Worm (Caenorhabditis elegans) whole organism, L3 larva: Measurements from ENCODE around the gene Y82E9BR.6.

Experiments
- R02D3.7 ChIP-seq: fragments of 150-350 bp; optimal IDR thresholded peaks from 2 replicates; lab custom pipeline; 2014; ENCODE audit warnings: missing biosample characterization, missing genetic modification characterization
- ZK546.5 ChIP-seq: sonication (generic microtip); optimal IDR thresholded peaks from 2 replicates; lab custom pipeline; 2017; ENCODE audit warnings: missing biosample characterization, missing genetic modification characterization
- aly-2 ChIP-seq: fragments of 150-350 bp; optimal IDR thresholded peaks from 2 replicates; lab custom pipeline; 2014; ENCODE audit warnings: missing biosample characterization, missing genetic modification characterization
- ama-1 ChIP-seq: fragments of 150-350 bp; optimal IDR thresholded peaks from 2 replicates; lab custom pipeline; 2018
- ceh-16 ChIP-seq: sonication (generic microtip); optimal IDR thresholded peaks from 2 replicates; lab custom pipeline; 2017; ENCODE audit warnings: missing biosample characterization, missing genetic modification characterization
- ceh-28 ChIP-seq: fragments of 150-350 bp; optimal IDR thresholded peaks from 2 replicates; lab custom pipeline; 2014; ENCODE audit warnings: missing biosample characterization, missing genetic modification reagents, missing genetic modification characterization
- ceh-9 ChIP-seq: sonication (generic microtip); optimal IDR thresholded peaks from 2 replicates; lab custom pipeline; 2018; ENCODE audit warnings: missing biosample characterization, missing genetic modification characterization
- daf-12 ChIP-seq: fragments of 150-350 bp; optimal IDR thresholded peaks from 2 replicates; lab custom pipeline; 2014; ENCODE audit warnings: missing biosample characterization, missing genetic modification reagents, missing genetic modification characterization
- egl-27 ChIP-seq: sonication (generic microtip); optimal IDR thresholded peaks from 4 replicates; lab custom pipeline; 2017; ENCODE audit warnings: missing biosample characterization, missing genetic modification reagents, missing genetic modification characterization
- egl-5 ChIP-seq: fragments of 150-350 bp; optimal IDR thresholded peaks from 2 replicates; lab custom pipeline; 2017; ENCODE audit warnings: missing biosample characterization, missing genetic modification reagents, missing genetic modification characterization, inconsistent platforms
- elt-1 ChIP-seq: fragments of 150-350 bp; optimal IDR thresholded peaks from 2 replicates; lab custom pipeline; 2014; ENCODE audit warnings: missing biosample characterization, missing genetic modification characterization
- elt-2 ChIP-seq: sonication (generic microtip); optimal IDR thresholded peaks from 2 replicates; lab custom pipeline; 2016; ENCODE audit warnings: missing genetic modification reagents, mild to moderate bottlenecking, missing genetic modification characterization, missing compliant biosample characterization
- elt-3 ChIP-seq, 3 experiments: fragments of 150-350 bp in 1 of 3; sonication (generic microtip) in 2 of 3; optimal IDR thresholded peaks; 2 replicates in 2 of 3; 4 replicates in 1 of 3; lab custom pipeline; 2014 to 2017; ENCODE audit warnings: missing biosample characterization in 3 of 3, missing genetic modification characterization in 3 of 3
- fkh-10 ChIP-seq: sonication (generic microtip); optimal IDR thresholded peaks from 2 replicates; lab custom pipeline; 2017; ENCODE audit warnings: missing biosample characterization, missing genetic modification reagents, missing genetic modification characterization
- fkh-2 ChIP-seq: fragments of 150-350 bp; optimal IDR thresholded peaks from 2 replicates; lab custom pipeline; 2014; ENCODE audit warnings: missing biosample characterization, missing genetic modification reagents, missing genetic modification characterization
- fos-1 ChIP-seq: fragments of 150-350 bp; optimal IDR thresholded peaks from 2 replicates; lab custom pipeline; 2014; ENCODE audit warnings: missing biosample characterization, missing genetic modification characterization
- hmg-11 ChIP-seq: sonication (generic microtip); optimal IDR thresholded peaks from 2 replicates; lab custom pipeline; 2016; ENCODE audit warnings: missing genetic modification characterization, missing compliant biosample characterization
- jun-1 ChIP-seq: fragments of 150-350 bp; optimal IDR thresholded peaks from 2 replicates; lab custom pipeline; 2014; ENCODE audit warnings: missing biosample characterization, missing genetic modification reagents, missing genetic modification characterization
- lin-15B ChIP-seq: fragments of 150-350 bp; optimal IDR thresholded peaks from 2 replicates; lab custom pipeline; 2014; ENCODE audit warnings: missing biosample characterization, missing genetic modification characterization
- lsy-12 ChIP-seq: sonication (generic microtip); optimal IDR thresholded peaks from 2 replicates; lab custom pipeline; 2016; ENCODE audit warnings: mild to moderate bottlenecking, missing genetic modification characterization, missing compliant biosample characterization
- mdl-1 ChIP-seq: fragments of 150-350 bp; optimal IDR thresholded peaks from 2 replicates; lab custom pipeline; 2014; ENCODE audit warnings: missing biosample characterization, missing genetic modification characterization
- mml-1 ChIP-seq: fragments of 150-350 bp; sonication (generic microtip); optimal IDR thresholded peaks from 3 replicates; lab custom pipeline; 2014; ENCODE audit warnings: missing biosample characterization, missing genetic modification characterization
- nfya-1 ChIP-seq: sonication (generic microtip); optimal IDR thresholded peaks from 2 replicates; lab custom pipeline; 2017; ENCODE audit warnings: missing genetic modification characterization, mild to moderate bottlenecking, missing compliant biosample characterization, antibody characterized with exemption, moderate library complexity; ENCODE audit not compliant: insufficient read depth
- nhr-11 ChIP-seq: fragments of 150-350 bp; optimal IDR thresholded peaks from 2 replicates; lab custom pipeline; 2014; ENCODE audit warnings: missing biosample characterization, missing genetic modification characterization
- nhr-12 ChIP-seq: fragments of 150-350 bp; optimal IDR thresholded peaks from 2 replicates; lab custom pipeline; 2014; ENCODE audit warnings: missing biosample characterization, missing genetic modification characterization
- nhr-23 ChIP-seq: fragments of 150-350 bp; optimal IDR thresholded peaks from 2 replicates; lab custom pipeline; 2014; ENCODE audit warnings: missing biosample characterization, missing genetic modification reagents, missing genetic modification characterization
- nhr-237 ChIP-seq: fragments of 150-350 bp; optimal IDR thresholded peaks from 2 replicates; lab custom pipeline; 2014; ENCODE audit warnings: missing biosample characterization, missing genetic modification characterization
- nhr-25 ChIP-seq: sonication (generic microtip); optimal IDR thresholded peaks from 2 replicates; lab custom pipeline; 2017; ENCODE audit warnings: missing biosample characterization, missing genetic modification characterization
- nhr-28 ChIP-seq: fragments of 150-350 bp; optimal IDR thresholded peaks from 2 replicates; lab custom pipeline; 2014; ENCODE audit warnings: missing biosample characterization, missing genetic modification characterization
- nhr-43 ChIP-seq: sonication (generic microtip); optimal IDR thresholded peaks from 2 replicates; lab custom pipeline; 2016; ENCODE audit warnings: mild to moderate bottlenecking, missing genetic modification characterization, missing compliant biosample characterization; ENCODE audit not compliant: poor library complexity, severe bottlenecking
- nhr-67 ChIP-seq: fragments of 150-350 bp; optimal IDR thresholded peaks from 2 replicates; lab custom pipeline; 2014; ENCODE audit warnings: missing biosample characterization, missing genetic modification characterization
- nhr-76 ChIP-seq: fragments of 150-350 bp; sonication (generic microtip); optimal IDR thresholded peaks from 5 replicates; lab custom pipeline; 2014; ENCODE audit warnings: missing biosample characterization, missing genetic modification characterization
- nhr-77 ChIP-seq: fragments of 150-350 bp; optimal IDR thresholded peaks from 2 replicates; lab custom pipeline; 2014; ENCODE audit warnings: missing biosample characterization, missing genetic modification characterization
- pha-4 ChIP-seq: fragments of 150-350 bp; optimal IDR thresholded peaks from 2 replicates; lab custom pipeline; 2014; ENCODE audit warnings: missing biosample characterization, missing genetic modification reagents, missing genetic modification characterization
- pqm-1 ChIP-seq: fragments of 150-350 bp; optimal IDR thresholded peaks from 2 replicates; lab custom pipeline; 2017; ENCODE audit warnings: missing biosample characterization, missing genetic modification characterization, inconsistent platforms
- sea-2 ChIP-seq: fragments of 150-350 bp; sonication (generic microtip); optimal IDR thresholded peaks from 4 replicates; lab custom pipeline; 2014; ENCODE audit warnings: missing biosample characterization, missing genetic modification reagents, missing genetic modification characterization
- snpc-4 ChIP-seq: fragments of 150-350 bp; optimal IDR thresholded peaks from 2 replicates; lab custom pipeline; 2014; ENCODE audit warnings: missing biosample characterization, missing genetic modification characterization
- tbx-2 ChIP-seq: sonication (generic microtip); optimal IDR thresholded peaks from 2 replicates; lab custom pipeline; 2016; ENCODE audit warnings: mild to moderate bottlenecking, missing genetic modification characterization, missing compliant biosample characterization
- unc-39 ChIP-seq: sonication (generic microtip); optimal IDR thresholded peaks from 4 replicates; lab custom pipeline; 2017; ENCODE audit warnings: missing biosample characterization, missing genetic modification characterization
- unc-62 ChIP-seq: fragments of 150-350 bp; sonication (generic microtip); optimal IDR thresholded peaks from 4 replicates; lab custom pipeline; 2014; ENCODE audit warnings: missing biosample characterization, missing genetic modification reagents, missing genetic modification characterization
- zag-1 ChIP-seq: fragments of 150-350 bp; optimal IDR thresholded peaks from 2 replicates; lab custom pipeline; 2014; ENCODE audit warnings: missing biosample characterization, missing genetic modification characterization
- ztf-4 ChIP-seq: fragments of 150-350 bp; optimal IDR thresholded peaks from 2 replicates; lab custom pipeline; 2014; ENCODE audit warnings: missing biosample characterization, missing genetic modification characterization

Gene Y82E9BR.6

DNA sequence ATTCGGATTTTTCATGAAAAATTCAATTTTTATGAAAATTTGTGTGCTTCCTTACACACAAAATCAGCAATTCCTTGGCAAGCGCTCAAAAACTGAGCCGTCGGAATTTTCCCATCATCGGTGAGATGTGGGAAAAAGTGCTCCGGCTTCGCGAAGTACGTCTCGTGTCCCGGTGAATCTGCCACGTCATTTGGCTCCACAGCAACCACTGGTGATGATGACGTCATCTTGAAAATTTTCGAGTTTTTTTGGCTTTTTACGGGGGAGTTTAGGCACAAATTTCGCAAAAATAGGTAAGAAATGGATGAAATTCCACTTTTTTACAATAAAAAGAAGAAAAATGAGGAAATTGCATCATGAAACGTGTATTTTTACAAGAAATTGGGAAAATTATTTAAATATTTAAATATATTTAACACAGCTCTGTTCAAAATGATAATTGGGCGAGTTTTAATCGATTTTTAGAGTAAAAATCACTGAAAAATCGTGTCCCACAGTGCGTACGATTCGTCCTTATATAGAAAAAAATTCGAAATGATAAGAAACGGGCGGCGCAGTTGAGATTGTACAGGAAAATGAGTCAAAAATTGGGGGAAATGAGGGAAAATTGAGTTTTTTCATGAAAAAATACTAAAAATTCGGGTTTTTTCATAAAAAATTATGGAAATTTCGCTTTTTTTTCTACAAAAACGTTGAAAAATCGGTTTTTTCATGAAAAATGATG is 33.0 kb downstream of the Y82E9BR.6 start, which contains the start of gene Y82E9BR.14:
TSS of gene Y82E9BR.14 (minus strand) at position 227 of the 724 bp plus-strand sequence.
- TF ChIP-seq fkh-2 (no peak), elt-2 (tag; lab: Kevin White, UChicago) (peak; percentile 45), pqm-1 (peak; percentile 19), elt-3 (tag; optimal IDR thresholded peaks at IDR 0.05; lab: Kevin White, UChicago) (no peak)

- TF ChIP-seq nhr-23 (tag; lab: Kevin White, UChicago) (no peak), nhr-12 (tag; lab: Kevin White, UChicago) (no peak), lin-15B (tag; lab: Kevin White, UChicago) (no peak), daf-12 (no peak), egl-5 (tag; lab: Kevin White, UChicago) (no peak), tbx-2 (no peak), elt-2 (tag; lab: Kevin White, UChicago) (no peak), nhr-77 (no peak), nhr-25 (tag; lab: Kevin White, UChicago) (no peak), elt-1 (tag; lab: Kevin White, UChicago) (no peak), nhr-76 (tag; lab: Kevin White, UChicago) (no peak), unc-62 (no peak), ceh-28 (tag; lab: Kevin White, UChicago) (no peak), nhr-28 (tag; lab: Kevin White, UChicago) (no peak), ZK546.5 (tag; lab: Kevin White, UChicago) (no peak), pha-4 (tag; lab: Kevin White, UChicago) (no peak), ceh-16 (tag; lab: Kevin White, UChicago) (no peak)
These were observed 35.5 kb downstream of the Y82E9BR.6 start for ce11 chrIII:1416571-1416970.

DNA sequence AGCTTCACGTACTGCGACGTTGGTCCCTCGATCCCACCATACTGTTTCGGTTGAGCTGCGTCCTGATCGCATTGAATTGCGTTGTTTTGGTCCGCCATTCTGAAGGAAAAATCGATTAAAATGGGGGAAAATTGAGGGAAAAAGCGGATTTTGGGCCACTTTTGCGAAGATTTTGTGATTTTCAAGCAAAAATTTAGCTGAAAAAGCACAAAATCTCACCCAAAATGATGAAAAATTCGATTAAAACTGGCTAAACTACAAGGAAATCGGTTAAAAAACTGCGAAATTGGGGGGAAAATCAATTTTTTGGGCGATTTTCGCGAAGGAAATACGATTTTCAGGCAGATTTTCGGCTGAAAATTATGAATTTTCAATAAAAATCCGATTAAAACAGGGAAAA is 36.1 kb downstream of the Y82E9BR.6 start, which contains the start of gene elc-1:
TSS of gene elc-1 (minus strand) at position 101 of the 400 bp plus-strand sequence.
- TF ChIP-seq nhr-12 (tag; lab: Kevin White, UChicago): no peak
- no peak for TF ChIP-seq elt-3 (tag; optimal IDR thresholded peaks at IDR 0.05; lab: Kevin White, UChicago)
- no peak for TF ChIP-seq fkh-10 (GFP tag; lab: Kevin White, UChicago)
- TF ChIP-seq nhr-43 (tag; lab: Kevin White, UChicago): no peak
- TF ChIP-seq nhr-25 (tag; lab: Kevin White, UChicago): no peak
- no peak for TF ChIP-seq nhr-11
- TF ChIP-seq ZK546.5 (tag; lab: Kevin White, UChicago): no peak
- TF ChIP-seq jun-1 (tag; lab: Kevin White, UChicago): no peak
- TF ChIP-seq ama-1 (lab: Kevin White, UChicago): no peak
- no peak for TF ChIP-seq ceh-16 (tag; lab: Kevin White, UChicago)

DNA sequence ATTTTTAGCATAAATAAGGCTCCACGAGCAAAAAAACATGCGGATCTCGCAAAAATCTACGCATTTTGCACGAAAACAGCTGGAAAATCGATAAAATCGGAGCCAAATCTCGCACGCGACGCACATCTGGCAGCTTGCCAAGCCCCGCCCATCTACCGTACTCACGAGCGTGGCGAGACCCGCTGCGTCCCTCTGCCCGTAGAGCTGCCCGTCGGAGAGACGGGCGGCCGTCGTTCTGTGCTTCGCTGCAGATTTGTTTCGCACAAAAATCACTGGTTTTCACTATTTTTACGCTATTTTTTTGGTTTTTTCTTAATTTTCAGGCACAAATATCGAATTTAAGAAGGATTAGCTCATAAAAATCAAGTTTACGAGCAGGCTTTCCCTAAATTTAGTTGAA is 37.7 kb downstream of the Y82E9BR.6 start:
- TF ChIP-seq lsy-12 (tag; lab: Kevin White, UChicago): peak; percentile 90
- TF ChIP-seq fkh-10 (GFP tag; lab: Kevin White, UChicago): no peak
- no peak for TF ChIP-seq mml-1
- peak; percentile 8 for TF ChIP-seq mdl-1 (tag; lab: Kevin White, UChicago)
- no peak for TF ChIP-seq ceh-9 (tag; lab: Kevin White, UChicago)
- TF ChIP-seq hmg-11 (tag; lab: Kevin White, UChicago): peak; percentile 87
- TF ChIP-seq aly-2 (tag; lab: Kevin White, UChicago): no peak
- peak; percentile 94 for TF ChIP-seq nhr-25 (tag; lab: Kevin White, UChicago)
- no peak for TF ChIP-seq nhr-237 (tag; lab: Kevin White, UChicago)
- peak; percentile 47 for TF ChIP-seq nhr-11
- peak; percentile 88 for TF ChIP-seq ama-1 (lab: Kevin White, UChicago)
- no peak for TF ChIP-seq nhr-28 (tag; lab: Kevin White, UChicago)
- TF ChIP-seq unc-39: no peak
- TF ChIP-seq tbx-2: peak; percentile 55
- peak; percentile 73 for TF ChIP-seq jun-1 (tag; lab: Kevin White, UChicago)
- TF ChIP-seq unc-62: no peak
- TF ChIP-seq daf-12: no peak
- TF ChIP-seq sea-2 (GFP tag; lab: Kevin White, UChicago): no peak
- TF ChIP-seq nfya-1 (tag; lab: Kevin White, UChicago): peak; percentile 99
- TF ChIP-seq fos-1 (tag; lab: Kevin White, UChicago): peak; percentile 66
- peak; percentile 94 for TF ChIP-seq pha-4 (tag; lab: Kevin White, UChicago)
- peak; percentile 31 for TF ChIP-seq egl-27 (tag; lab: Kevin White, UChicago)
- peak; percentile 94 for TF ChIP-seq lin-15B (tag; lab: Kevin White, UChicago)
- peak; percentile 91 for TF ChIP-seq nhr-23 (tag; lab: Kevin White, UChicago)
- peak in 1 of 3 experiments; percentile 58 for TF ChIP-seq elt-3 (tag; optimal IDR thresholded peaks at IDR 0.05; lab: Kevin White, UChicago)
- TF ChIP-seq nhr-76 (tag; lab: Kevin White, UChicago): no peak
- no peak for TF ChIP-seq nhr-12 (tag; lab: Kevin White, UChicago)
- peak; percentile 59 for TF ChIP-seq R02D3.7 (tag; lab: Kevin White, UChicago)
- TF ChIP-seq ztf-4: no peak
- TF ChIP-seq zag-1 (tag; lab: Kevin White, UChicago): no peak
- no peak for TF ChIP-seq nhr-67 (tag; lab: Kevin White, UChicago)
- peak; percentile 46 for TF ChIP-seq elt-1 (tag; lab: Kevin White, UChicago)
- no peak for TF ChIP-seq pqm-1
- peak; percentile 42 for TF ChIP-seq ceh-16 (tag; lab: Kevin White, UChicago)
- no peak for TF ChIP-seq nhr-77
- peak; percentile 86 for TF ChIP-seq snpc-4 (tag; lab: Kevin White, UChicago)
- peak; percentile 86 for TF ChIP-seq ZK546.5 (tag; lab: Kevin White, UChicago)
